Worm (Caenorhabditis elegans) whole organism, L4 larva: ENCODE measurements around the gene nas-29.

Experiments used
- F44E2.7 ChIP-seq: fragments of 200-800 bp; sonication (Bioruptor generic); IDR thresholded peaks from 2 replicates; pipeline ENCODE4 v2.1.2; 2022; ENCODE audit warnings: missing genetic modification characterization, missing compliant biosample characterization
- F49E8.2 ChIP-seq: sonication (generic microtip); optimal IDR thresholded peaks from 2 replicates; lab custom pipeline; 2016; ENCODE audit warnings: missing compliant biosample characterization, mild to moderate bottlenecking, missing genetic modification characterization, borderline replicate concordance
- R02D3.7 ChIP-seq: fragments of 150-350 bp; sonication (generic microtip); optimal IDR thresholded peaks from 3 replicates; lab custom pipeline; 2014; ENCODE audit warnings: missing biosample characterization, missing genetic modification characterization
- T20F7.1 ChIP-seq: fragments of 200-800 bp; sonication (Bioruptor generic); optimal IDR thresholded peaks from 2 replicates; lab custom pipeline; 2018; ENCODE audit warnings: mild to moderate bottlenecking, missing genetic modification characterization, missing compliant biosample characterization
- T26A8.4 ChIP-seq: fragments of 200-800 bp; sonication (Bioruptor generic); IDR thresholded peaks from 2 replicates; pipeline ENCODE4 v1.3.6; 2022; ENCODE audit warnings: missing genetic modification characterization, missing compliant biosample characterization
- Y48G9A.11 ChIP-seq: fragments of 200-800 bp; sonication (Bioruptor generic); IDR thresholded peaks from 2 replicates; pipeline ENCODE4 v1.3.6; 2022; ENCODE audit warnings: missing genetic modification reagents, missing genetic modification characterization, missing compliant biosample characterization
- Y75B8A.6 ChIP-seq: fragments of 200-800 bp; sonication (Bioruptor generic); IDR thresholded peaks from 2 replicates; pipeline ENCODE4 v1.3.6; 2022; ENCODE audit warnings: missing genetic modification reagents, missing genetic modification characterization, missing compliant biosample characterization
- aha-1 ChIP-seq: fragments of 150-350 bp; peaks from one replicate; lab custom pipeline; 2014; ENCODE audit warnings: missing biosample characterization, missing genetic modification characterization
- aly-2 ChIP-seq: sonication (generic microtip); optimal IDR thresholded peaks from 2 replicates; lab custom pipeline; 2018; ENCODE audit warnings: missing biosample characterization, missing genetic modification characterization
- ceh-32 ChIP-seq: sonication (generic microtip); optimal IDR thresholded peaks from 2 replicates; lab custom pipeline; 2016; ENCODE audit warnings: mild to moderate bottlenecking, missing genetic modification characterization, missing compliant biosample characterization; ENCODE audit not compliant: poor library complexity
- ceh-44 ChIP-seq: fragments of 200-800 bp; sonication (Bioruptor generic); IDR thresholded peaks from 2 replicates; pipeline ENCODE4 v1.3.6; 2022; ENCODE audit warnings: missing genetic modification reagents, missing genetic modification characterization, missing compliant biosample characterization
- ceh-62 ChIP-seq: sonication (generic microtip); optimal IDR thresholded peaks from 2 replicates; lab custom pipeline; 2017; ENCODE audit warnings: missing biosample characterization, missing genetic modification characterization
- ceh-82 ChIP-seq: sonication (generic microtip); optimal IDR thresholded peaks from 2 replicates; lab custom pipeline; 2017; ENCODE audit warnings: missing biosample characterization, missing genetic modification characterization
- ces-1 ChIP-seq: fragments of 150-350 bp; sonication (generic microtip); optimal IDR thresholded peaks from 4 replicates; lab custom pipeline; 2014; ENCODE audit warnings: missing biosample characterization, missing genetic modification reagents, missing genetic modification characterization
- cey-2 ChIP-seq: sonication (generic microtip); optimal IDR thresholded peaks from 3 replicates; lab custom pipeline; 2017; ENCODE audit warnings: missing genetic modification characterization, mild to moderate bottlenecking, missing compliant biosample characterization, antibody characterized with exemption, borderline replicate concordance; ENCODE audit not compliant: insufficient read depth
- daf-16 ChIP-seq, 3 experiments: sonication (generic microtip); optimal IDR thresholded peaks; 2 replicates each; lab custom pipeline; 2016 to 2017; ENCODE audit warnings: missing genetic modification characterization in 3 of 3, missing genetic modification reagents in 3 of 3, mild to moderate bottlenecking in 2 of 3, missing compliant biosample characterization in 2 of 3, missing biosample characterization in 1 of 3, moderate library complexity in 1 of 3
- dmd-6 ChIP-seq: fragments of 200-800 bp; sonication (Bioruptor generic); IDR thresholded peaks from 2 replicates; pipeline ENCODE4 v1.3.6; 2022; ENCODE audit warnings: missing genetic modification reagents, missing genetic modification characterization, missing compliant biosample characterization
- duxl-1 ChIP-seq: sonication (generic microtip); optimal IDR thresholded peaks from 2 replicates; lab custom pipeline; 2016; ENCODE audit warnings: mild to moderate bottlenecking, missing genetic modification characterization, moderate library complexity, missing compliant biosample characterization; ENCODE audit not compliant: poor library complexity
- egl-43 ChIP-seq: fragments of 200-800 bp; sonication (Bioruptor generic); IDR thresholded peaks from 2 replicates; pipeline ENCODE4 v1.3.6; 2022; ENCODE audit warnings: missing genetic modification reagents, missing genetic modification characterization, missing compliant biosample characterization
- gei-8 ChIP-seq: fragments of 200-800 bp; sonication (Bioruptor generic); optimal IDR thresholded peaks from 2 replicates; lab custom pipeline; 2018; ENCODE audit warnings: mild to moderate bottlenecking, missing genetic modification characterization, missing compliant biosample characterization
- jun-1 ChIP-seq: fragments of 150-350 bp; optimal IDR thresholded peaks from 2 replicates; lab custom pipeline; 2014; ENCODE audit warnings: missing biosample characterization, missing genetic modification reagents, missing genetic modification characterization
- lin-13 ChIP-seq: fragments of 150-350 bp; optimal IDR thresholded peaks from 2 replicates; lab custom pipeline; 2014; ENCODE audit warnings: missing biosample characterization, missing genetic modification reagents, missing genetic modification characterization
- lin-29 ChIP-seq: fragments of 200-800 bp; sonication (Bioruptor generic); IDR thresholded peaks from 2 replicates; pipeline ENCODE4 v1.3.6; 2022; ENCODE audit warnings: missing genetic modification reagents, missing genetic modification characterization, missing compliant biosample characterization
- lin-38 ChIP-seq: fragments of 200-800 bp; sonication (Bioruptor generic); IDR thresholded peaks from 2 replicates; pipeline ENCODE4 v1.3.6; 2022; ENCODE audit warnings: missing genetic modification reagents, missing genetic modification characterization, missing compliant biosample characterization
- madf-5 ChIP-seq, 2 experiments: fragments of 200-800 bp; sonication (Bioruptor generic); IDR thresholded peaks; 2 replicates each; pipeline ENCODE4 v1.3.6; 2022; ENCODE audit warnings: missing compliant biosample characterization in 2 of 2, missing genetic modification characterization in 2 of 2
- madf-9 ChIP-seq: fragments of 200-800 bp; sonication (Bioruptor generic); conservative IDR thresholded peaks from 2 replicates; pipeline ENCODE4 v1.3.6; 2022; ENCODE audit warnings: missing genetic modification reagents, missing genetic modification characterization, missing compliant biosample characterization
- mep-1 ChIP-seq: fragments of 150-350 bp; sonication (generic microtip); optimal IDR thresholded peaks from 3 replicates; lab custom pipeline; 2014; ENCODE audit warnings: missing biosample characterization, missing genetic modification characterization
- nhr-10 ChIP-seq: fragments of 150-350 bp; optimal IDR thresholded peaks from 2 replicates; lab custom pipeline; 2014; ENCODE audit warnings: missing biosample characterization, missing genetic modification characterization
- nhr-102 ChIP-seq: sonication (generic microtip); optimal IDR thresholded peaks from 2 replicates; lab custom pipeline; 2016; ENCODE audit warnings: mild to moderate bottlenecking, missing genetic modification characterization, moderate library complexity, missing compliant biosample characterization
- nhr-41 ChIP-seq: fragments of 200-800 bp; sonication (Bioruptor generic); IDR thresholded peaks from 2 replicates; pipeline ENCODE4 v1.3.6; 2022; ENCODE audit warnings: missing genetic modification reagents, missing genetic modification characterization, missing compliant biosample characterization
- pha-4 ChIP-seq, 2 experiments: fragments of 150-350 bp in 1 of 2; fragments of 200-800 bp in 1 of 2; sonication (Bioruptor generic) in 1 of 2; IDR thresholded peaks in 1 of 2; optimal IDR thresholded peaks in 1 of 2; 2 replicates each; pipeline versions ENCODE4 v1.3.6 to Lab custom; 2014 to 2022; ENCODE audit warnings: missing genetic modification characterization in 2 of 2, missing genetic modification reagents in 2 of 2, missing biosample characterization in 1 of 2, missing compliant biosample characterization in 1 of 2
- php-3 ChIP-seq: fragments of 200-800 bp; sonication (Bioruptor generic); IDR thresholded peaks from 2 replicates; pipeline ENCODE4 v1.3.6; 2022; ENCODE audit warnings: missing genetic modification reagents, missing genetic modification characterization, missing compliant biosample characterization
- rbr-2 ChIP-seq: sonication (generic microtip); optimal IDR thresholded peaks from 2 replicates; lab custom pipeline; 2016; ENCODE audit warnings: missing genotype, missing genetic modification characterization, missing compliant biosample characterization
- saeg-2 ChIP-seq: fragments of 200-800 bp; sonication (Bioruptor generic); IDR thresholded peaks from 2 replicates; pipeline ENCODE4 v1.3.6; 2022; ENCODE audit warnings: missing genetic modification reagents, missing genetic modification characterization, missing compliant biosample characterization
- snpc-4 ChIP-seq: fragments of 150-350 bp; optimal IDR thresholded peaks from 2 replicates; lab custom pipeline; 2014; ENCODE audit warnings: missing biosample characterization, missing genetic modification characterization
- spr-1 ChIP-seq: sonication (generic microtip); optimal IDR thresholded peaks from 2 replicates; lab custom pipeline; 2016; ENCODE audit warnings: mild to moderate bottlenecking, missing genetic modification characterization, missing compliant biosample characterization
- unc-130 ChIP-seq: sonication (generic microtip); optimal IDR thresholded peaks from 2 replicates; lab custom pipeline; 2016; ENCODE audit warnings: missing genetic modification reagents, missing genetic modification characterization, missing compliant biosample characterization
- vab-7 ChIP-seq: fragments of 200-800 bp; sonication (Bioruptor generic); IDR thresholded peaks from 2 replicates; pipeline ENCODE4 v1.3.6; 2022; ENCODE audit warnings: missing genetic modification reagents, missing genetic modification characterization, missing compliant biosample characterization
- zip-11 ChIP-seq: fragments of 200-800 bp; sonication (Bioruptor generic); IDR thresholded peaks from 2 replicates; pipeline ENCODE4 v1.3.6; 2022; ENCODE audit warnings: missing genetic modification characterization, missing compliant biosample characterization
- zip-2 ChIP-seq: fragments of 150-350 bp; optimal IDR thresholded peaks from 2 replicates; lab custom pipeline; 2014; ENCODE audit warnings: missing biosample characterization, missing genetic modification characterization

The nas-29 gene

ce11 chrII:5092362-5093281 lies 49.2 kb downstream of the nas-29 start, which contains the start of gene C04G6.2 (continued):
- no peak for TF ChIP-seq ceh-44 (GFP tag; lab: Robert Waterston, UW)
- TF ChIP-seq R02D3.7 (tag; lab: Kevin White, UChicago), result no peak
- no peak for TF ChIP-seq pha-4 (GFP tag; IDR thresholded peaks at IDR 0.05; lab: Robert Waterston, UW)
- peak; percentile 34 for TF ChIP-seq pha-4 (tag; optimal IDR thresholded peaks at IDR 0.05; lab: Kevin White, UChicago)
- TF ChIP-seq vab-7 (GFP tag; lab: Robert Waterston, UW), result no peak
- no peak for TF ChIP-seq madf-5 (GFP tag; IDR thresholded peaks at IDR 0.05; lab: Robert Waterston, UW)
- TF ChIP-seq duxl-1 (tag; lab: Kevin White, UChicago), result no peak
- TF ChIP-seq gei-8, result no peak
- TF ChIP-seq zip-11 (GFP tag; lab: Robert Waterston, UW), result no peak
- TF ChIP-seq nhr-102 (tag; lab: Kevin White, UChicago), result no peak
- no peak for TF ChIP-seq aha-1 (tag; lab: Kevin White, UChicago)
- TF ChIP-seq ces-1 (GFP tag; lab: Kevin White, UChicago), result no peak
- TF ChIP-seq dmd-6 (GFP tag; lab: Robert Waterston, UW), result peak; percentile 30; the same call in 1 of the 2 replicates
- no peak for TF ChIP-seq lin-38
- no peak for TF ChIP-seq php-3 (GFP tag; lab: Robert Waterston, UW)
- no peak for TF ChIP-seq aly-2 (tag; lab: Kevin White, UChicago)
- no peak for TF ChIP-seq Y48G9A.11 (GFP tag; lab: Robert Waterston, UW)
- no peak for TF ChIP-seq T20F7.1 (GFP tag; lab: Kevin White, UChicago)
- TF ChIP-seq rbr-2 (tag; lab: Kevin White, UChicago), result peak; percentile 40
- no peak for TF ChIP-seq ceh-32 (tag; lab: Kevin White, UChicago)
- TF ChIP-seq F44E2.7 (GFP tag; lab: Robert Waterston, UW), result no peak
- TF ChIP-seq F49E8.2, result no peak
- no peak for TF ChIP-seq egl-43
- TF ChIP-seq spr-1 (tag; lab: Kevin White, UChicago), result no peak
- TF ChIP-seq jun-1 (tag; lab: Kevin White, UChicago), result no peak
- no peak for TF ChIP-seq nhr-10 (tag; lab: Kevin White, UChicago)
- no peak for TF ChIP-seq snpc-4 (tag; lab: Kevin White, UChicago)
- TF ChIP-seq Y75B8A.6 (GFP tag; lab: Robert Waterston, UW), result no peak
- no peak for TF ChIP-seq madf-9
- no peak for TF ChIP-seq saeg-2 (GFP tag; lab: Robert Waterston, UW)
- TF ChIP-seq mep-1 (tag; lab: Kevin White, UChicago), result peak; percentile 47
- no peak for TF ChIP-seq nhr-41
- no peak for TF ChIP-seq T26A8.4 (GFP tag; lab: Robert Waterston, UW)
- no peak for TF ChIP-seq ceh-82 (tag; lab: Kevin White, UChicago)
- TF ChIP-seq lin-13 (GFP tag; lab: Kevin White, UChicago), result no peak

DNA sequence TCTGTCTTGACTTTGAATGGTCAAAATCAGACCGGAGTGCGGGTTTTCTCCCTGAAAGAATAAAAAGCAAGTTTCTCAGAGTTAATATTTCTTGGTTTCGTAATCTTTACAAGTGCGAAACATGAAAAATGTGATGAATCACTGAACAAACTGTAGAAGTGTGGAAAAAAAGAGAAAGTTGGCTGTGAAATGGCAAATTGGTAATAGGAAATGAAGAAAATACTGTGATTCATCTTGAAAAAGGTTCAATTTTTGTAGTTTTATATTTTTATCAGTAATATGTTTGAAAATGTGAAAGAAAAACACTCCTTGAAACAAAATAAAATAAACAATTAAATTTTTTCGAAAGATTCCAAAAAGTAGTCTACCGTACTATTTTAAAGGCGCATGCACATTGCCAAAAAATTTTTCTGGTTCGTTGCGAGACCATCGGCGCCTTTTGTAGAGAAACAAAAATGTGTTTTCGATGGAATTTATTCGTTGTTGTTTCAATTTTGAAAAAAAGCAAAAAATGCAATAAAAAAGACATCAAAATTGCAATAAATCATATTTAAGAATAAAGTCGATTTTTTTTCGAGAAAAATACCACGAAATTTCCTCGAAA lies 50.1 kb downstream of the nas-29 start, which contains the start of gene pld-1:
Gene pld-1, minus strand, starts transcription at position 51 of the 604 bp plus-strand sequence.
- TF ChIP-seq unc-130 (GFP tag; lab: Kevin White, UChicago) (peak; percentile 26), zip-2 (tag; lab: Kevin White, UChicago) (no peak), daf-16 (GFP tag; optimal IDR thresholded peaks at IDR 0.05; lab: Kevin White, UChicago) (no peak), daf-16 (tag; optimal IDR thresholded peaks at IDR 0.05; lab: Kevin White, UChicago) (no peak), ceh-62 (tag; lab: Kevin White, UChicago) (no peak), Y48G9A.11 (GFP tag; lab: Robert Waterston, UW) (0 out of 2 replicates have a peak, but pooled peaks have one; percentile 39), lin-29 (GFP tag; lab: Robert Waterston, UW) (no peak), F49E8.2 (peak; percentile 53), cey-2 (no peak)
